Worm (Caenorhabditis elegans) whole organism, L1 larva: ENCODE data around the gene glb-13.
A peak's percentile ranks its signal among the peaks of the same experiment; 100 is the strongest.

Experiments
- F16B12.6 ChIP-seq: fragments of 150-350 bp; optimal IDR thresholded peaks from 2 replicates; lab custom pipeline; 2014; ENCODE audit warnings: missing biosample characterization, missing genetic modification characterization
- Y116A8C.19 ChIP-seq: sonication (generic microtip); optimal IDR thresholded peaks from 2 replicates; lab custom pipeline; 2016; ENCODE audit warnings: missing compliant biosample characterization, missing genetic modification characterization, borderline replicate concordance
- aha-1 ChIP-seq: fragments of 150-350 bp; optimal IDR thresholded peaks from 2 replicates; lab custom pipeline; 2014; ENCODE audit warnings: missing biosample characterization, missing genetic modification characterization
- alr-1 ChIP-seq: fragments of 200-800 bp; sonication (Bioruptor generic); optimal IDR thresholded peaks from 2 replicates; lab custom pipeline; 2018; ENCODE audit warnings: borderline replicate concordance, mild to moderate bottlenecking, missing genetic modification characterization, missing compliant biosample characterization
- aly-2 ChIP-seq: fragments of 150-350 bp; optimal IDR thresholded peaks from 2 replicates; lab custom pipeline; 2014; ENCODE audit warnings: missing biosample characterization, missing genetic modification characterization
- ceh-8 ChIP-seq: fragments of 200-800 bp; sonication (Bioruptor generic); optimal IDR thresholded peaks from 2 replicates; lab custom pipeline; 2018; ENCODE audit warnings: mild to moderate bottlenecking, missing genetic modification characterization, moderate library complexity, missing compliant biosample characterization
- ceh-82 ChIP-seq, 3 experiments: fragments of 150-350 bp in 1 of 3; sonication (generic microtip) in 2 of 3; optimal IDR thresholded peaks; 2 replicates each; lab custom pipeline; 2014 to 2017; ENCODE audit warnings: missing biosample characterization in 3 of 3, missing genetic modification characterization in 3 of 3
- ceh-90 ChIP-seq: sonication (generic microtip); optimal IDR thresholded peaks from 2 replicates; lab custom pipeline; 2016; ENCODE audit warnings: missing genetic modification characterization, missing compliant biosample characterization
- ces-1 ChIP-seq: fragments of 150-350 bp; optimal IDR thresholded peaks from 2 replicates; lab custom pipeline; 2014; ENCODE audit warnings: missing biosample characterization, missing genetic modification reagents, missing genetic modification characterization
- efl-1 ChIP-seq, 4 experiments: fragments of 150-350 bp; optimal IDR thresholded peaks in 3 of 4; peaks in 1 of 4; 1 replicate in 1 of 4; 2 replicates in 3 of 4; lab custom pipeline; 2014; ENCODE audit warnings: missing biosample characterization in 2 of 4, missing genetic modification characterization in 2 of 4, missing genetic modification reagents in 2 of 4
- efl-3 ChIP-seq: fragments of 200-800 bp; sonication (Bioruptor generic); optimal IDR thresholded peaks from 2 replicates; lab custom pipeline; 2018; ENCODE audit warnings: mild to moderate bottlenecking, missing genetic modification characterization, missing compliant biosample characterization
- ets-5 ChIP-seq: fragments of 200-800 bp; sonication (Bioruptor generic); IDR thresholded peaks from 2 replicates; pipeline ENCODE4 v1.3.6; 2022; ENCODE audit warnings: missing genetic modification characterization, missing compliant biosample characterization
- fos-1 ChIP-seq: fragments of 150-350 bp; optimal IDR thresholded peaks from 2 replicates; lab custom pipeline; 2014; ENCODE audit warnings: missing biosample characterization, missing genetic modification characterization
- hlh-4 ChIP-seq: sonication (generic microtip); optimal IDR thresholded peaks from 2 replicates; lab custom pipeline; 2016; ENCODE audit warnings: mild to moderate bottlenecking, missing genetic modification characterization, missing compliant biosample characterization
- irx-1 ChIP-seq: sonication (generic microtip); optimal IDR thresholded peaks from 2 replicates; lab custom pipeline; 2016; ENCODE audit warnings: missing genetic modification characterization, missing compliant biosample characterization
- isw-1 ChIP-seq: fragments of 200-800 bp; sonication (Bioruptor generic); IDR thresholded peaks from 2 replicates; pipeline ENCODE4 v1.3.6; 2022; ENCODE audit warnings: missing genetic modification characterization, missing compliant biosample characterization
- lin-15B ChIP-seq: fragments of 150-350 bp; sonication (generic microtip); optimal IDR thresholded peaks from 3 replicates; lab custom pipeline; 2014; ENCODE audit warnings: missing biosample characterization, missing genetic modification characterization
- lin-39 ChIP-seq: fragments of 150-350 bp; optimal IDR thresholded peaks from 2 replicates; lab custom pipeline; 2014; ENCODE audit warnings: missing biosample characterization, missing genetic modification reagents, missing genetic modification characterization
- mdl-1 ChIP-seq, 2 experiments: fragments of 150-350 bp; optimal IDR thresholded peaks; 2 replicates each; lab custom pipeline; 2014 to 2017; ENCODE audit warnings: missing biosample characterization in 2 of 2, missing genetic modification characterization in 2 of 2, inconsistent platforms in 1 of 2
- mep-1 ChIP-seq: fragments of 150-350 bp; optimal IDR thresholded peaks from 2 replicates; lab custom pipeline; 2014; ENCODE audit warnings: missing biosample characterization, missing genetic modification characterization
- nhr-11 ChIP-seq: fragments of 150-350 bp; optimal IDR thresholded peaks from 2 replicates; lab custom pipeline; 2014; ENCODE audit warnings: missing biosample characterization, missing genetic modification characterization
- nhr-20 ChIP-seq: sonication (generic microtip); optimal IDR thresholded peaks from 2 replicates; lab custom pipeline; 2016; ENCODE audit warnings: mild to moderate bottlenecking, missing genetic modification characterization, missing compliant biosample characterization
- nhr-237 ChIP-seq: fragments of 150-350 bp; optimal IDR thresholded peaks from 2 replicates; lab custom pipeline; 2014; ENCODE audit warnings: missing biosample characterization, missing genetic modification characterization
- nhr-71 ChIP-seq: sonication (generic microtip); optimal IDR thresholded peaks from 2 replicates; lab custom pipeline; 2016; ENCODE audit warnings: mild to moderate bottlenecking, missing genetic modification characterization, moderate library complexity, missing compliant biosample characterization
- nhr-90 ChIP-seq: sonication (generic microtip); optimal IDR thresholded peaks from 2 replicates; lab custom pipeline; 2016; ENCODE audit warnings: mild to moderate bottlenecking, missing genetic modification characterization, missing compliant biosample characterization; ENCODE audit not compliant: poor library complexity
- pax-3 ChIP-seq: fragments of 200-800 bp; sonication (Bioruptor generic); optimal IDR thresholded peaks from 2 replicates; lab custom pipeline; 2018; ENCODE audit warnings: mild to moderate bottlenecking, missing genetic modification characterization, moderate library complexity, missing compliant biosample characterization
- rnt-1 ChIP-seq: sonication (generic microtip); optimal IDR thresholded peaks from 2 replicates; lab custom pipeline; 2016; ENCODE audit warnings: mild to moderate bottlenecking, missing genetic modification characterization, moderate library complexity, missing compliant biosample characterization
- snu-23 ChIP-seq: sonication (generic microtip); optimal IDR thresholded peaks from 2 replicates; lab custom pipeline; 2016; ENCODE audit warnings: missing genetic modification characterization, missing compliant biosample characterization
- sup-37 ChIP-seq: fragments of 200-800 bp; sonication (Bioruptor generic); optimal IDR thresholded peaks from 2 replicates; lab custom pipeline; 2018; ENCODE audit warnings: mild to moderate bottlenecking, missing genetic modification characterization, missing compliant biosample characterization
- unc-86 ChIP-seq: sonication (generic microtip); optimal IDR thresholded peaks from 2 replicates; lab custom pipeline; 2016; ENCODE audit warnings: missing genetic modification characterization, missing compliant biosample characterization
- unc-98 ChIP-seq: fragments of 200-800 bp; sonication (Bioruptor generic); IDR thresholded peaks from 2 replicates; pipeline ENCODE4 v1.3.6; 2022; ENCODE audit warnings: missing genetic modification characterization, missing compliant biosample characterization
- xbp-1 ChIP-seq: sonication (generic microtip); optimal IDR thresholded peaks from 2 replicates; lab custom pipeline; 2016; ENCODE audit warnings: missing genetic modification characterization, missing compliant biosample characterization
- ztf-11 ChIP-seq, 2 experiments: sonication (generic microtip); optimal IDR thresholded peaks; 2 replicates each; lab custom pipeline; 2016 to 2017; ENCODE audit warnings: missing genetic modification characterization in 2 of 2, missing biosample characterization in 1 of 2, missing compliant biosample characterization in 1 of 2

glb-13 gene

ce11 chrX:12347822-12348221 lies 30.4 kb downstream of the glb-13 start (continued):
- no peak for TF ChIP-seq ceh-90 (tag; lab: Kevin White, UChicago)
- TF ChIP-seq nhr-20 (tag; lab: Kevin White, UChicago), result peak; percentile 57
- TF ChIP-seq aly-2 (tag; lab: Kevin White, UChicago), result no peak
- TF ChIP-seq ceh-82 (tag; optimal IDR thresholded peaks at IDR 0.05; lab: Kevin White, UChicago), result peak in 2 of 3 experiments; percentile 36 to 46
- no peak for TF ChIP-seq pax-3 (tag; lab: Kevin White, UChicago)
- peak; percentile 54 for TF ChIP-seq nhr-71 (tag; lab: Kevin White, UChicago)
- peak in 1 of 2 experiments; percentile 8 for TF ChIP-seq mdl-1 (tag; optimal IDR thresholded peaks at IDR 0.05; lab: Kevin White, UChicago)
- TF ChIP-seq Y116A8C.19 (tag; lab: Kevin White, UChicago), result no peak
- TF ChIP-seq fos-1 (tag; lab: Kevin White, UChicago), result peak; percentile 6
- TF ChIP-seq, all 84 proteins: peak for 22

- TF ChIP-seq efl-3 (GFP tag; lab: Kevin White, UChicago) (no peak), isw-1 (no peak), nhr-90 (tag; lab: Kevin White, UChicago) (no peak), ztf-11 (tag; optimal IDR thresholded peaks at IDR 0.05; lab: Kevin White, UChicago) (no peak), lin-39 (tag; lab: Kevin White, UChicago) (no peak), snu-23 (GFP tag; lab: Kevin White, UChicago) (no peak), fos-1 (tag; lab: Kevin White, UChicago) (no peak), rnt-1 (tag; lab: Kevin White, UChicago) (no peak), ceh-82 (tag; optimal IDR thresholded peaks at IDR 0.05; lab: Kevin White, UChicago) (no peak), ets-5 (GFP tag; lab: Robert Waterston, UW) (no peak), mdl-1 (tag; optimal IDR thresholded peaks at IDR 0.05; lab: Kevin White, UChicago) (no peak), xbp-1 (tag; lab: Kevin White, UChicago) (no peak), nhr-11 (tag; lab: Kevin White, UChicago) (no peak), sup-37 (no peak), mep-1 (tag; lab: Kevin White, UChicago) (no peak), unc-98 (GFP tag; lab: Robert Waterston, UW) (no peak), irx-1 (tag; lab: Kevin White, UChicago) (no peak)
Observed at ce11 chrX:12346729-12347128, 31.5 kb downstream of the glb-13 start, which contains the start of gene F42F12.11. Gene F42F12.11 (plus strand): TSS chrX:12347029.

ce11 chrX:12343279-12343678 lies 34.9 kb downstream of the glb-13 start, which contains the start of the genes nspc-9 and nspc-10:
Gene nspc-9 (minus strand): TSS chrX:12343379.
Gene nspc-10 (plus strand): TSS chrX:12343609.
- no peak for TF ChIP-seq aha-1 (tag; lab: Kevin White, UChicago)
- no peak for TF ChIP-seq fos-1 (tag; lab: Kevin White, UChicago)
- no peak for TF ChIP-seq hlh-4 (tag; lab: Kevin White, UChicago)
- TF ChIP-seq F16B12.6 (tag; lab: Kevin White, UChicago), result no peak
- TF ChIP-seq ces-1 (GFP tag; lab: Kevin White, UChicago), result no peak
- no peak for TF ChIP-seq unc-86 (tag; lab: Kevin White, UChicago)
- no peak for TF ChIP-seq ceh-8
- TF ChIP-seq nhr-237, result no peak
- no peak for TF ChIP-seq efl-1 (optimal IDR thresholded peaks at IDR 0.05; lab: Kevin White, UChicago)
- no peak for TF ChIP-seq efl-1 (GFP tag; optimal IDR thresholded peaks at IDR 0.05 in 1 of 2; lab: Kevin White, UChicago)
- no peak for TF ChIP-seq alr-1 (tag; lab: Kevin White, UChicago)

DNA sequence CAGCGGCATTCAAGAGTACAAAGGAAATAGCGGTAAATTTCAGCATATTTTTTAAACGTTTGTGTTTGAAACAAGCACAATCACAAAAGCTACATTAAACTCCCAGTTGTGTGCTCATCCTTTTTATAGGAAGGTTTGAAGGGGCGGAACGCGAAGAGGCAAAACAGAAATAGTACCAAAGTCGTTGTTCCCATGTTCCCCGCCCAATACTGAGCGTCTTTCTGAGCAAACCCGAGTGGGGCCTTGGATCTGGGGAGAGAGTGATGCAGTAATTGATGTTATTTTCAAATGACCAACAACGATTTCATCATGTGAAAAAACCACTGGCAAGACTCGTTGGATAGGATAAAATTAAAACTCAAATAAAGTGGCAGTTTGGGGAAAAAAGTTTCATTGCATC lies 36.9 kb downstream of the glb-13 start, which contains the start of gene zig-2:
Gene zig-2 (minus strand): TSS at position 101 of the 400 bp plus-strand sequence.
- TF ChIP-seq ceh-90 (tag; lab: Kevin White, UChicago) (no peak), hlh-4 (tag; lab: Kevin White, UChicago) (no peak), unc-86 (tag; lab: Kevin White, UChicago) (no peak), lin-15B (tag; lab: Kevin White, UChicago) (no peak), nhr-90 (tag; lab: Kevin White, UChicago) (no peak)
- TF ChIP-seq, all 84 proteins: peak for 0
